Worm (Caenorhabditis elegans): ENCODE measurements around the gene tin-9.1.

ce11 chrIV:7057677-7058076 lies 13.3 kb upstream of the tin-9.1 start, which contains the start of gene srx-50:
- no peak for TF ChIP-seq unc-62 (GFP tag; optimal IDR thresholded peaks at IDR 0.05)
- no peak for TF ChIP-seq ceh-90 (tag; optimal IDR thresholded peaks at IDR 0.05)
- no peak for TF ChIP-seq unc-130 (tag; optimal IDR thresholded peaks at IDR 0.05)
- TF ChIP-seq lsy-2 (tag; optimal IDR thresholded peaks at IDR 0.05): no peak
- TF ChIP-seq vab-15 (tag; optimal IDR thresholded peaks at IDR 0.05): no peak
- TF ChIP-seq ztf-4 (tag; optimal IDR thresholded peaks at IDR 0.05): no peak
